Worm (Caenorhabditis elegans) whole organism, L4 larva: Measurements from ENCODE around the gene F29B9.12.

ENCODE experiments used
- attf-4 ChIP-seq: sonication (generic microtip); optimal IDR thresholded peaks from 3 replicates; lab custom pipeline; 2017; ENCODE audit warnings: missing biosample characterization, missing genetic modification characterization
- dmd-8 ChIP-seq: fragments of 200-800 bp; sonication (Bioruptor generic); IDR thresholded peaks from 2 replicates; pipeline ENCODE4 v1.3.6; 2022; ENCODE audit warnings: missing genetic modification characterization, missing compliant biosample characterization
- dve-1 ChIP-seq: sonication (generic microtip); optimal IDR thresholded peaks from 2 replicates; lab custom pipeline; 2017; ENCODE audit warnings: antibody characterized with exemption, mild to moderate bottlenecking, missing genetic modification characterization, missing compliant biosample characterization; ENCODE audit not compliant: insufficient read depth
- hmg-1.1 ChIP-seq: fragments of 200-800 bp; sonication (Bioruptor generic); IDR thresholded peaks from 2 replicates; pipeline ENCODE4 v1.3.6; 2022; ENCODE audit warnings: missing genetic modification reagents, missing genetic modification characterization, missing compliant biosample characterization
- lin-39 ChIP-seq: fragments of 150-350 bp; optimal IDR thresholded peaks from 2 replicates; lab custom pipeline; 2014; ENCODE audit warnings: missing biosample characterization, missing genetic modification reagents, missing genetic modification characterization
- mdl-1 ChIP-seq, 2 experiments: fragments of 150-350 bp in 1 of 2; sonication (generic microtip) in 1 of 2; optimal IDR thresholded peaks; 2 replicates each; lab custom pipeline; 2014 to 2017; ENCODE audit warnings: missing biosample characterization in 2 of 2, missing genetic modification characterization in 2 of 2
- mep-1 ChIP-seq: fragments of 150-350 bp; sonication (generic microtip); optimal IDR thresholded peaks from 3 replicates; lab custom pipeline; 2014; ENCODE audit warnings: missing biosample characterization, missing genetic modification characterization
- nhr-76 ChIP-seq: fragments of 150-350 bp; optimal IDR thresholded peaks from 2 replicates; lab custom pipeline; 2014; ENCODE audit warnings: missing biosample characterization, missing genetic modification characterization
- nhr-77 ChIP-seq: fragments of 150-350 bp; optimal IDR thresholded peaks from 2 replicates; lab custom pipeline; 2014; ENCODE audit warnings: missing biosample characterization, missing genetic modification characterization
- snpc-4 ChIP-seq: fragments of 150-350 bp; optimal IDR thresholded peaks from 2 replicates; lab custom pipeline; 2014; ENCODE audit warnings: missing biosample characterization, missing genetic modification characterization
- spr-3 ChIP-seq: fragments of 200-800 bp; sonication (Bioruptor generic); optimal IDR thresholded peaks from 2 replicates; lab custom pipeline; 2018; ENCODE audit warnings: mild to moderate bottlenecking, missing genetic modification characterization, missing compliant biosample characterization
- tag-97 ChIP-seq: fragments of 200-800 bp; sonication (Bioruptor generic); IDR thresholded peaks from 2 replicates; pipeline ENCODE4 v1.3.6; 2022; ENCODE audit warnings: missing genetic modification characterization, missing compliant biosample characterization
- unc-130 ChIP-seq: sonication (generic microtip); optimal IDR thresholded peaks from 2 replicates; lab custom pipeline; 2016; ENCODE audit warnings: missing genetic modification reagents, missing genetic modification characterization, missing compliant biosample characterization

DNA sequence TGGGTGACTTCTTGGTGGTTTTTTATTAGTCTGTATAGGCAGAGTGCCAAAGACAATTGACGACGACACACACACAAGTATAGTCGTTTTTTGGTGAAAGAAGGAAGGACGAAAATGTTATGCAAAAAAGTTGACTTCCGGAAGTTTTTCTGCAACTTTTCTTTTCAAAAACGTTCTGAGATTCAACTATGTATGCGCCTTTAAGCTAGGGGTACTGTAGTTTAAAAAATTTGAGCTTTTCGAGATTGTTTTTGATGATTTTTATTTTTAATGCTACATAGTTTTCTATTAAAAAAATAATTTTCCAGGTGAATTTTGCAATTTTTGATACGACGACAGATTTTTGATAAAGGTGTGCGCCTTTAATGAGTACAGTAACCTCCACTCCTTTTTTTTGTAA is 1.5 kb upstream of the F29B9.12 start:
- TF ChIP-seq nhr-77 (tag; lab: Kevin White, UChicago) (no peak), tag-97 (GFP tag; lab: Robert Waterston, UW) (no peak), hmg-1.1 (no peak), dmd-8 (GFP tag; lab: Robert Waterston, UW) (no peak), spr-3 (no peak), mep-1 (tag; lab: Kevin White, UChicago) (no peak), unc-130 (GFP tag; lab: Kevin White, UChicago) (no peak), nhr-76 (tag; lab: Kevin White, UChicago) (no peak), mdl-1 (tag; optimal IDR thresholded peaks at IDR 0.05; lab: Kevin White, UChicago) (no peak), attf-4 (tag; lab: Kevin White, UChicago) (no peak), lin-39 (tag; lab: Kevin White, UChicago) (no peak), snpc-4 (tag; lab: Kevin White, UChicago) (no peak), dve-1 (no peak)
